Worm (Caenorhabditis elegans) whole organism, young adult: ENCODE measurements around the gene acly-2.
A peak's percentile ranks its signal among the peaks of the same experiment; 100 is the strongest.

Experiments
- B0019.2 ChIP-seq: fragments of 200-800 bp; sonication (Bioruptor generic); conservative IDR thresholded peaks from 2 replicates; pipeline ENCODE4 v1.3.6; 2022; ENCODE audit warnings: missing genetic modification reagents, missing genetic modification characterization, missing compliant biosample characterization
- B0261.1 ChIP-seq: sonication (generic microtip); optimal IDR thresholded peaks from 2 replicates; lab custom pipeline; 2016; ENCODE audit warnings: mild to moderate bottlenecking, missing genetic modification characterization, moderate library complexity, missing compliant biosample characterization
- B0336.3 ChIP-seq: fragments of 200-800 bp; sonication (Bioruptor generic); IDR thresholded peaks from 2 replicates; pipeline ENCODE4 v1.3.6; 2022; ENCODE audit warnings: missing genetic modification characterization, missing compliant biosample characterization
- C06A6.2 ChIP-seq: fragments of 200-800 bp; sonication (Bioruptor generic); conservative IDR thresholded peaks from 2 replicates; pipeline ENCODE4 v1.3.6; 2022; ENCODE audit warnings: missing genetic modification characterization, missing compliant biosample characterization
- C17E4.6 ChIP-seq: fragments of 200-800 bp; sonication (Bioruptor generic); IDR thresholded peaks from 2 replicates; pipeline ENCODE4 v1.3.6; 2022; ENCODE audit warnings: missing genetic modification reagents, missing genetic modification characterization, missing compliant biosample characterization
- F49E8.2 ChIP-seq: sonication (generic microtip); optimal IDR thresholded peaks from 3 replicates; lab custom pipeline; 2017; ENCODE audit warnings: missing genetic modification characterization, mild to moderate bottlenecking, missing compliant biosample characterization, antibody characterized with exemption, moderate library complexity; ENCODE audit not compliant: insufficient read depth
- F52B5.7 ChIP-seq: sonication (generic microtip); optimal IDR thresholded peaks from 2 replicates; lab custom pipeline; 2016; ENCODE audit warnings: mild to moderate bottlenecking, missing genetic modification characterization, missing compliant biosample characterization
- F57C9.4 ChIP-seq: sonication (generic microtip); optimal IDR thresholded peaks from 2 replicates; lab custom pipeline; 2017; ENCODE audit warnings: mild to moderate bottlenecking, missing genetic modification characterization, missing compliant biosample characterization
- K12H6.12 ChIP-seq: fragments of 200-800 bp; sonication (Bioruptor generic); optimal IDR thresholded peaks from 2 replicates; lab custom pipeline; 2018; ENCODE audit warnings: mild to moderate bottlenecking, missing genetic modification characterization, missing compliant biosample characterization
- T26A5.8 ChIP-seq: sonication (generic microtip); optimal IDR thresholded peaks from 2 replicates; lab custom pipeline; 2016; ENCODE audit warnings: missing genetic modification characterization, missing compliant biosample characterization
- Y67H2A.10 ChIP-seq: fragments of 200-800 bp; sonication (Bioruptor generic); conservative IDR thresholded peaks from 2 replicates; pipeline ENCODE4 v1.3.6; 2022; ENCODE audit warnings: missing genetic modification reagents, missing genetic modification characterization, missing compliant biosample characterization
- akir-1 ChIP-seq: fragments of 200-800 bp; sonication (Bioruptor generic); optimal IDR thresholded peaks from 2 replicates; lab custom pipeline; 2018; ENCODE audit warnings: mild to moderate bottlenecking, missing genetic modification characterization, moderate library complexity, missing compliant biosample characterization
- attf-6 ChIP-seq: fragments of 200-800 bp; sonication (Bioruptor generic); IDR thresholded peaks from 2 replicates; pipeline ENCODE4 v1.3.6; 2022; ENCODE audit warnings: missing genetic modification reagents, missing genetic modification characterization, missing compliant biosample characterization
- bed-1 ChIP-seq: fragments of 200-800 bp; sonication (Bioruptor generic); IDR thresholded peaks from 2 replicates; pipeline ENCODE4 v1.3.6; 2022; ENCODE audit warnings: missing genetic modification reagents, missing genetic modification characterization, missing compliant biosample characterization
- ccch-3 ChIP-seq: fragments of 200-800 bp; sonication (Bioruptor generic); optimal IDR thresholded peaks from 2 replicates; lab custom pipeline; 2018; ENCODE audit warnings: mild to moderate bottlenecking, missing genetic modification characterization, missing compliant biosample characterization
- ceh-40 ChIP-seq: fragments of 200-800 bp; sonication (Bioruptor generic); IDR thresholded peaks from 2 replicates; pipeline ENCODE4 v1.3.6; 2022; ENCODE audit warnings: missing genetic modification characterization, missing compliant biosample characterization
- ceh-79 ChIP-seq: sonication (generic microtip); optimal IDR thresholded peaks from 2 replicates; lab custom pipeline; 2017; ENCODE audit warnings: mild to moderate bottlenecking, missing genetic modification characterization, missing compliant biosample characterization
- ceh-91 ChIP-seq: fragments of 200-800 bp; sonication (Bioruptor generic); IDR thresholded peaks from 2 replicates; pipeline ENCODE4 v1.3.6; 2022; ENCODE audit warnings: missing genetic modification reagents, missing genetic modification characterization, missing compliant biosample characterization
- dpl-1 ChIP-seq: fragments of 150-350 bp; optimal IDR thresholded peaks from 2 replicates; lab custom pipeline; 2014; ENCODE audit warnings: missing biosample characterization, missing genetic modification reagents, missing genetic modification characterization
- efl-1 ChIP-seq: fragments of 150-350 bp; optimal IDR thresholded peaks from 2 replicates; lab custom pipeline; 2014; ENCODE audit warnings: missing biosample characterization, missing genetic modification reagents, missing genetic modification characterization
- hmg-1.2 ChIP-seq: fragments of 200-800 bp; sonication (Bioruptor generic); IDR thresholded peaks from 2 replicates; pipeline ENCODE4 v1.3.6; 2022; ENCODE audit warnings: missing genetic modification reagents, missing genetic modification characterization, missing compliant biosample characterization
- hsf-1 ChIP-seq: fragments of 200-800 bp; sonication (Bioruptor generic); IDR thresholded peaks from 2 replicates; pipeline ENCODE4 v1.3.6; 2022; ENCODE audit warnings: missing genetic modification reagents, missing genetic modification characterization, missing compliant biosample characterization
- let-526 ChIP-seq: fragments of 200-800 bp; sonication (Bioruptor generic); IDR thresholded peaks from 2 replicates; pipeline ENCODE4 v1.3.6; 2022; ENCODE audit warnings: missing genetic modification reagents, missing genetic modification characterization, missing compliant biosample characterization
- let-607 ChIP-seq, 2 experiments: fragments of 200-800 bp in 1 of 2; sonication (Bioruptor generic) in 1 of 2; sonication (generic microtip) in 1 of 2; optimal IDR thresholded peaks; 2 replicates each; lab custom pipeline; 2016 to 2018; ENCODE audit warnings: mild to moderate bottlenecking in 2 of 2, missing compliant biosample characterization in 2 of 2, missing genetic modification characterization in 2 of 2, moderate library complexity in 2 of 2, missing genotype in 1 of 2
- lin-26 ChIP-seq: fragments of 200-800 bp; sonication (Bioruptor generic); IDR thresholded peaks from 2 replicates; pipeline ENCODE4 v1.3.6; 2022; ENCODE audit warnings: missing genetic modification reagents, missing genetic modification characterization, missing compliant biosample characterization
- lin-35 ChIP-seq, 3 experiments: fragments of 150-350 bp in 2 of 3; sonication (generic microtip) in 1 of 3; optimal IDR thresholded peaks; 2 replicates each; lab custom pipeline; 2014 to 2018; ENCODE audit warnings: missing biosample characterization in 3 of 3, missing genetic modification characterization in 3 of 3, missing genetic modification reagents in 3 of 3
- lin-40 ChIP-seq: sonication (generic microtip); optimal IDR thresholded peaks from 2 replicates; lab custom pipeline; 2016; ENCODE audit warnings: missing genetic modification characterization, mild to moderate bottlenecking, missing compliant biosample characterization, missing genotype, missing genetic modification reagents
- lir-1 ChIP-seq: fragments of 200-800 bp; sonication (Bioruptor generic); conservative IDR thresholded peaks from 2 replicates; pipeline ENCODE4 v1.3.6; 2022; ENCODE audit warnings: missing genetic modification reagents, missing genetic modification characterization, missing compliant biosample characterization
- lsl-1 ChIP-seq: fragments of 200-800 bp; sonication (Bioruptor generic); optimal IDR thresholded peaks from 2 replicates; lab custom pipeline; 2018; ENCODE audit warnings: mild to moderate bottlenecking, missing genetic modification characterization, moderate library complexity, missing compliant biosample characterization
- madf-10 ChIP-seq: sonication (generic microtip); optimal IDR thresholded peaks from 2 replicates; lab custom pipeline; 2016; ENCODE audit warnings: mild to moderate bottlenecking, missing genetic modification characterization, missing compliant biosample characterization
- madf-3 ChIP-seq: fragments of 200-800 bp; sonication (Bioruptor generic); IDR thresholded peaks from 2 replicates; pipeline ENCODE4 v1.3.6; 2022; ENCODE audit warnings: missing genetic modification reagents, missing genetic modification characterization, missing compliant biosample characterization
- mcd-1 ChIP-seq: fragments of 200-800 bp; sonication (Bioruptor generic); IDR thresholded peaks from 2 replicates; pipeline ENCODE4 v1.3.6; 2022; ENCODE audit warnings: missing genetic modification reagents, missing genetic modification characterization, missing compliant biosample characterization
- mes-4 ChIP-seq: sonication (generic microtip); optimal IDR thresholded peaks from 2 replicates; lab custom pipeline; 2016; ENCODE audit warnings: missing genotype, missing genetic modification characterization, missing compliant biosample characterization
- mxl-1 ChIP-seq: sonication (generic microtip); optimal IDR thresholded peaks from 2 replicates; lab custom pipeline; 2016; ENCODE audit warnings: missing genetic modification characterization, missing compliant biosample characterization
- nfya-2 ChIP-seq: fragments of 200-800 bp; sonication (Bioruptor generic); IDR thresholded peaks from 2 replicates; pipeline ENCODE4 v1.3.6; 2022; ENCODE audit warnings: missing genetic modification reagents, missing genetic modification characterization, missing compliant biosample characterization
- nhr-120 ChIP-seq: fragments of 200-800 bp; sonication (Bioruptor generic); IDR thresholded peaks from 2 replicates; pipeline ENCODE4 v1.3.6; 2022; ENCODE audit warnings: missing genetic modification characterization, missing compliant biosample characterization
- nhr-80 ChIP-seq: sonication (generic microtip); optimal IDR thresholded peaks from 2 replicates; lab custom pipeline; 2016; ENCODE audit warnings: missing genetic modification characterization, missing compliant biosample characterization
- rcor-1 ChIP-seq: fragments of 200-800 bp; sonication (Bioruptor generic); IDR thresholded peaks from 2 replicates; pipeline ENCODE4 v1.3.6; 2022; ENCODE audit warnings: missing genetic modification reagents, missing genetic modification characterization, missing compliant biosample characterization
- rec-8 ChIP-seq, 2 experiments: sonication (generic microtip); optimal IDR thresholded peaks; 2 replicates each; lab custom pipeline; 2016; ENCODE audit warnings: mild to moderate bottlenecking in 2 of 2, missing genetic modification characterization in 2 of 2, missing genetic modification reagents in 2 of 2, missing genotype in 2 of 2, missing biosample characterization in 1 of 2, missing compliant biosample characterization in 1 of 2, moderate library complexity in 1 of 2
- repo-1 ChIP-seq: sonication (generic microtip); optimal IDR thresholded peaks from 2 replicates; lab custom pipeline; 2017; ENCODE audit warnings: mild to moderate bottlenecking, missing genetic modification characterization, missing compliant biosample characterization
- rpc-1 ChIP-seq, 2 experiments: fragments of 150-350 bp in 1 of 2; sonication (generic microtip) in 1 of 2; optimal IDR thresholded peaks; 2 replicates each; lab custom pipeline; 2014 to 2018; ENCODE audit warnings: missing biosample characterization in 1 of 2, missing genetic modification characterization in 1 of 2, missing genetic modification reagents in 1 of 2, missing genotype in 1 of 2
- sdz-38 ChIP-seq: sonication (generic microtip); optimal IDR thresholded peaks from 2 replicates; lab custom pipeline; 2016; ENCODE audit warnings: missing genotype, missing genetic modification characterization, missing compliant biosample characterization
- snpc-3.4 ChIP-seq: sonication (generic microtip); optimal IDR thresholded peaks from 2 replicates; lab custom pipeline; 2017; ENCODE audit warnings: missing genetic modification characterization, mild to moderate bottlenecking, missing compliant biosample characterization, antibody characterized with exemption, moderate library complexity, missing genotype, missing genetic modification reagents
- tbx-9 ChIP-seq: sonication (generic microtip); optimal IDR thresholded peaks from 2 replicates; lab custom pipeline; 2016; ENCODE audit warnings: borderline replicate concordance, missing genetic modification characterization, inconsistent platforms, missing compliant biosample characterization
- zfh-2 ChIP-seq: fragments of 200-800 bp; sonication (Bioruptor generic); conservative IDR thresholded peaks from 2 replicates; pipeline ENCODE4 v1.3.6; 2022; ENCODE audit warnings: missing genetic modification reagents, missing genetic modification characterization, missing compliant biosample characterization
- zim-3 ChIP-seq: sonication (generic microtip); optimal IDR thresholded peaks from 2 replicates; lab custom pipeline; 2017; ENCODE audit warnings: mild to moderate bottlenecking, missing genetic modification characterization, moderate library complexity, missing compliant biosample characterization
- ztf-22 ChIP-seq: fragments of 200-800 bp; sonication (Bioruptor generic); optimal IDR thresholded peaks from 2 replicates; lab custom pipeline; 2018; ENCODE audit warnings: mild to moderate bottlenecking, missing genetic modification characterization, moderate library complexity, missing compliant biosample characterization
- ztf-25 ChIP-seq: fragments of 200-800 bp; sonication (Bioruptor generic); IDR thresholded peaks from 2 replicates; pipeline ENCODE4 v1.3.6; 2022; ENCODE audit warnings: missing genetic modification reagents, missing genetic modification characterization, missing compliant biosample characterization
- ztf-6 ChIP-seq: fragments of 200-800 bp; sonication (Bioruptor generic); IDR thresholded peaks from 2 replicates; pipeline ENCODE4 v1.3.6; 2022; ENCODE audit warnings: missing genetic modification reagents, missing genetic modification characterization, missing compliant biosample characterization

Gene acly-2

DNA sequence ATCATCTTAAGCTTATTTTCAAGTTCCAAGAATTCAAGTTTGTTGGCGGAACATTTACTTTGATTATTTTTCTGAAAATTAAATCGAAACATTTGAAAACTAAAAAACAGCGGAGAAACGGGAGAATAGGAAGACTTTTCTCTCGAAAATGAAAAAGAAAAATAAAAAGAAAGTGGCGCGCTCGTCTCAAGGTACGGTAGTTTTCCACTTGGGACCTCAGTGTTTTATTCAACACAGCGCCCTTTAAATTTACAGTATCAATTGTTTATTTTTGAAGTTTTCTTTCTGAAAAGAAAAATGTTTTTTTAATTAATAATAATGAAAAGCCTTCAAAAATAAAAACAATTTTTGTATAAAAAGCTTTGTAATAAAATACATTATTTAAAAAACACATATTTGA lies 15.2 kb downstream of the acly-2 start (continued):
- no peak for TF ChIP-seq ztf-22
- TF ChIP-seq rcor-1 (GFP tag; lab: Robert Waterston, UW): no peak
- TF ChIP-seq zfh-2 (GFP tag; lab: Robert Waterston, UW): no peak
- peak; percentile 93 for TF ChIP-seq efl-1 (GFP tag; lab: Kevin White, UChicago)
- TF ChIP-seq lir-1 (GFP tag; lab: Robert Waterston, UW): no peak
- peak; percentile 76 for TF ChIP-seq ceh-91 (GFP tag; lab: Robert Waterston, UW)
- no peak for TF ChIP-seq hsf-1 (GFP tag; lab: Robert Waterston, UW)
- no peak for TF ChIP-seq C17E4.6 (GFP tag; lab: Robert Waterston, UW)
- no peak for TF ChIP-seq F52B5.7 (tag; lab: Kevin White, UChicago)
- no peak for TF ChIP-seq nfya-2 (GFP tag; lab: Robert Waterston, UW)
- no peak for TF ChIP-seq tbx-9 (tag; lab: Kevin White, UChicago)
- peak; percentile 80 for TF ChIP-seq F49E8.2 (tag; lab: Kevin White, UChicago)
- no peak for TF ChIP-seq bed-1 (GFP tag; lab: Robert Waterston, UW)
- TF ChIP-seq snpc-3.4: peak; percentile 67
- TF ChIP-seq rpc-1 (optimal IDR thresholded peaks at IDR 0.05; lab: Kevin White, UChicago): no peak
- no peak for TF ChIP-seq rpc-1 (tag; optimal IDR thresholded peaks at IDR 0.05; lab: Kevin White, UChicago)
- no peak for TF ChIP-seq let-607 (tag; optimal IDR thresholded peaks at IDR 0.05; lab: Kevin White, UChicago)
- TF ChIP-seq mes-4 (tag; lab: Kevin White, UChicago): no peak
- no peak for TF ChIP-seq nhr-80
- no peak for TF ChIP-seq C06A6.2 (GFP tag; lab: Robert Waterston, UW)
- no peak for TF ChIP-seq rec-8 (tag; optimal IDR thresholded peaks at IDR 0.05; lab: Kevin White, UChicago)
- TF ChIP-seq akir-1: no peak
- TF ChIP-seq nhr-120 (GFP tag; lab: Robert Waterston, UW): no peak
- TF ChIP-seq hmg-1.2 (GFP tag; lab: Robert Waterston, UW): no peak
- TF ChIP-seq repo-1 (tag; lab: Kevin White, UChicago): no peak
- no peak for TF ChIP-seq F57C9.4 (tag; lab: Kevin White, UChicago)
- no peak for TF ChIP-seq ceh-79
- no peak for TF ChIP-seq let-526
- no peak for TF ChIP-seq lin-40 (tag; lab: Kevin White, UChicago)
- TF ChIP-seq B0261.1 (tag; lab: Kevin White, UChicago): no peak
- no peak for TF ChIP-seq B0336.3 (GFP tag; lab: Robert Waterston, UW)
- no peak for TF ChIP-seq attf-6 (GFP tag; lab: Robert Waterston, UW)
- no peak for TF ChIP-seq T26A5.8 (tag; lab: Kevin White, UChicago)
- TF ChIP-seq zim-3 (tag; lab: Kevin White, UChicago): no peak
- TF ChIP-seq madf-10 (tag; lab: Kevin White, UChicago): no peak
- TF ChIP-seq lsl-1: peak; percentile 97
- no peak for TF ChIP-seq ceh-40 (GFP tag; lab: Robert Waterston, UW)
- no peak for TF ChIP-seq ztf-6
- TF ChIP-seq B0019.2 (GFP tag; lab: Robert Waterston, UW): 0 out of 2 replicates have a peak, but pooled peaks have one; percentile 11
- TF ChIP-seq mcd-1 (GFP tag; lab: Robert Waterston, UW): no peak
- no peak for TF ChIP-seq ccch-3 (GFP tag; lab: Kevin White, UChicago)
- TF ChIP-seq ztf-25 (GFP tag; lab: Robert Waterston, UW): no peak
- TF ChIP-seq lin-35 (GFP tag; optimal IDR thresholded peaks at IDR 0.05; lab: Kevin White, UChicago): no peak
- peak; percentile 50 for TF ChIP-seq dpl-1 (GFP tag; lab: Kevin White, UChicago)
- TF ChIP-seq lin-26 (GFP tag; lab: Robert Waterston, UW): no peak
- no peak for TF ChIP-seq sdz-38 (tag; lab: Kevin White, UChicago)
- TF ChIP-seq mxl-1 (tag; lab: Kevin White, UChicago): no peak
- TF ChIP-seq K12H6.12 (tag; lab: Kevin White, UChicago): no peak
- TF ChIP-seq Y67H2A.10: no peak
- no peak for TF ChIP-seq madf-3 (GFP tag; lab: Robert Waterston, UW)
